Worm (Caenorhabditis elegans): ENCODE measurements around the gene C04A2.15.

C04A2.15 gene

DNA sequence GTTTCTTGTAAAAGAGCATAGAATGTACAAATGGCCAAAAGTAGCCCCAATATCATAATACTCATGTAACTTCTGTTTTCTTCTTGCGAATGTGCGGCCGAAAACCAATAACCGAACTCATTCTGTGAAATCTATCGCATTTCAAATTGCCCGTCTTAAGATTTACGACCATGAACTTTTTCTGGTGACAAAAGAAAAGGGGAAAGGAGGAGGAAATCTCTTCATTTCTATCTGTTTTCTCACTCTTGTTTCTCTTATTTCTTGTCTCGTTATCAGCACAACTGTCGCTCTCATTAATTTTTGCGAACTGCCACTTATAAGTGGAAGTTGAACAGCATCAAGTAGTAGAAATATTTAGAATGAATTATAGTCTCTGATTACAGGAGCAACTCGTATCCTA is 10.9 kb upstream of the C04A2.15 start:
- TF ChIP-seq nhr-12 (tag; optimal IDR thresholded peaks at IDR 0.05) (no peak), ztf-11 (tag; optimal IDR thresholded peaks at IDR 0.05) (no peak), nhr-77 (tag; optimal IDR thresholded peaks at IDR 0.05) (no peak), nhr-21 (tag; optimal IDR thresholded peaks at IDR 0.05) (no peak), ama-1 (optimal IDR thresholded peaks at IDR 0.05) (no peak), lsy-2 (tag; optimal IDR thresholded peaks at IDR 0.05) (peak in 1 of 2 experiments; percentile 28), elt-1 (tag; optimal IDR thresholded peaks at IDR 0.05) (no peak), ztf-1 (GFP tag; conservative IDR thresholded peaks at IDR 0.05) (no peak), crh-2 (tag; optimal IDR thresholded peaks at IDR 0.05) (peak; percentile 13), nhr-25 (tag; optimal IDR thresholded peaks at IDR 0.05) (peak; percentile 19), nhr-10 (tag; optimal IDR thresholded peaks at IDR 0.05) (no peak), lin-13 (GFP tag; optimal IDR thresholded peaks at IDR 0.05) (peak; percentile 13), ZK546.5 (tag; optimal IDR thresholded peaks at IDR 0.05) (no peak), unc-39 (tag; optimal IDR thresholded peaks at IDR 0.05) (no peak), aly-2 (tag; optimal IDR thresholded peaks at IDR 0.05) (no peak), lin-11 (tag; optimal IDR thresholded peaks at IDR 0.05) (no peak), F13H6.1 (tag; optimal IDR thresholded peaks at IDR 0.05) (peak; percentile 51), unc-55 (GFP tag; optimal IDR thresholded peaks at IDR 0.05) (no peak), ztf-4 (tag; optimal IDR thresholded peaks at IDR 0.05) (no peak), zag-1 (tag; optimal IDR thresholded peaks at IDR 0.05) (no peak), mab-5 (tag; optimal IDR thresholded peaks at IDR 0.05) (peak; percentile 39), R02D3.7 (tag; optimal IDR thresholded peaks at IDR 0.05) (no peak), blmp-1 (tag; optimal IDR thresholded peaks at IDR 0.05; ENCODE audit: insufficient read depth) (peak; percentile 89), nhr-129 (tag; optimal IDR thresholded peaks at IDR 0.05) (peak; percentile 49), lin-39 (tag; optimal IDR thresholded peaks at IDR 0.05) (no peak), nhr-6 (tag; optimal IDR thresholded peaks at IDR 0.05) (no peak), ceh-16 (tag; optimal IDR thresholded peaks at IDR 0.05) (no peak), ceh-82 (tag; optimal IDR thresholded peaks at IDR 0.05) (no peak), sma-9 (GFP tag; optimal IDR thresholded peaks at IDR 0.05) (peak; percentile 75), sma-9 (tag; optimal IDR thresholded peaks at IDR 0.05) (no peak), peb-1 (tag; optimal IDR thresholded peaks at IDR 0.05) (no peak), alr-1 (tag; optimal IDR thresholded peaks at IDR 0.05) (no peak), nhr-237 (tag; optimal IDR thresholded peaks at IDR 0.05) (no peak), C34F6.9 (tag; optimal IDR thresholded peaks at IDR 0.05) (no peak), mdl-1 (tag; optimal IDR thresholded peaks at IDR 0.05) (no peak), skn-1 (tag; optimal IDR thresholded peaks at IDR 0.05) (no peak), sem-4 (tag; optimal IDR thresholded peaks at IDR 0.05) (peak; percentile 45), sma-3 (GFP tag; optimal IDR thresholded peaks at IDR 0.05) (no peak), unc-62 (GFP tag; optimal IDR thresholded peaks at IDR 0.05) (no peak), Y55F3AM.14 (GFP tag; optimal IDR thresholded peaks at IDR 0.05) (no peak), fos-1 (tag; optimal IDR thresholded peaks at IDR 0.05) (peak; percentile 26), elt-3 (tag; optimal IDR thresholded peaks at IDR 0.05) (no peak), nhr-23 (tag; optimal IDR thresholded peaks at IDR 0.05) (no peak), egl-27 (tag; optimal IDR thresholded peaks at IDR 0.05) (peak; percentile 87), nhr-11 (tag; optimal IDR thresholded peaks at IDR 0.05) (no peak), gmeb-1 (tag; optimal IDR thresholded peaks at IDR 0.05) (no peak), mbf-1 (tag; optimal IDR thresholded peaks at IDR 0.05) (no peak), snpc-4 (tag; optimal IDR thresholded peaks at IDR 0.05) (no peak), dmd-4 (tag; optimal IDR thresholded peaks at IDR 0.05) (no peak)

DNA sequence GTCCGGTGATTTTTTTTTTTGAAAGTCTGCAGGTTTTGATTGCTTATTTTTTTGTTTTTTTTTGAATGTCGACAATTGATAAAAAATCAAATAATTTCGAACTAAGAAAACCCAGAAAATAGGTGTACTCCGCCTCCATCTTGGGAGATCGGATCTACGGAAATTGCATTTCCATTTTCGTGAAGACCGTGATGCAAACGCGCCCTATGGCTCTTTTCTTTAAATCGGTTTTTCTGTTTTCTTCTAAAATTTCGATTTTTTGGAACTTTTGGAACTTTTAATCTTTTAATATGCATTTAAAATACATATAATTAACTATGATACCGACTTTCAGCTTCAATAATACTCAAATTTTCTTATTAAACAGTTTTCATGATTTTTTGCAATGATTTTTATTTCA is 10.0 kb upstream of the C04A2.15 start:
- TF ChIP-seq unc-55 (GFP tag; optimal IDR thresholded peaks at IDR 0.05) (peak; percentile 27), ceh-82 (tag; optimal IDR thresholded peaks at IDR 0.05) (no peak)
